In genomic region chrX:14832562-14833303, dm6 we compare ENCODE assay signal across 5 fruit fly cellular contexts.
TF ChIP-seq lines count a peak whose summit lies in the region.

Gene CG14411, plus strand, starts transcription at chrX:14832647.

- no peak for TF ChIP-seq CTCF in whole organism, embryonic (GFP tag; optimal IDR thresholded peaks at IDR 0.05; lab: Kevin White, UChicago)

TF ChIP-seq in whole organism, adult, 20 proteins besides CTCF, POLR2A, EP300 and RAD21:
- TF ChIP-seq Crg-1 (GFP tag; optimal IDR thresholded peaks at IDR 0.05; lab: Kevin White, UChicago), result no peak
- no peak for TF ChIP-seq cic (GFP tag; optimal IDR thresholded peaks at IDR 0.05; lab: Kevin White, UChicago)
- no peak for TF ChIP-seq toe (GFP tag; optimal IDR thresholded peaks at IDR 0.05; lab: Kevin White, UChicago)
- TF ChIP-seq CG5204 (GFP tag; optimal IDR thresholded peaks at IDR 0.05; lab: Kevin White, UChicago), result no peak
- TF ChIP-seq CG14711 (tag; optimal IDR thresholded peaks at IDR 0.05; lab: Kevin White, UChicago), result no peak
- no peak for TF ChIP-seq CG7045 (GFP tag; optimal IDR thresholded peaks at IDR 0.05; lab: Kevin White, UChicago)
- TF ChIP-seq Mnt (GFP tag; optimal IDR thresholded peaks at IDR 0.05; lab: Kevin White, UChicago), result peak; percentile 85
- no peak for TF ChIP-seq CG7101 (tag; optimal IDR thresholded peaks at IDR 0.05; lab: Kevin White, UChicago)
- no peak for TF ChIP-seq CG1620 (GFP tag; optimal IDR thresholded peaks at IDR 0.05; lab: Kevin White, UChicago)
- no peak for TF ChIP-seq cnc (optimal IDR thresholded peaks at IDR 0.05; lab: Kevin White, UChicago)
- no peak for TF ChIP-seq Hr96 (GFP tag; optimal IDR thresholded peaks at IDR 0.05; lab: Kevin White, UChicago)
- TF ChIP-seq ovo (GFP tag; optimal IDR thresholded peaks at IDR 0.05; lab: Kevin White, UChicago), result peak; percentile 84
- TF ChIP-seq CG12768 (GFP tag; optimal IDR thresholded peaks at IDR 0.05; lab: Kevin White, UChicago), result no peak
- no peak for TF ChIP-seq CG33017 (tag; optimal IDR thresholded peaks at IDR 0.05; lab: Kevin White, UChicago)
- TF ChIP-seq CG11617 (GFP tag; optimal IDR thresholded peaks at IDR 0.05; lab: Kevin White, UChicago), result no peak
- no peak for TF ChIP-seq Clk (GFP tag; optimal IDR thresholded peaks at IDR 0.05; lab: Kevin White, UChicago)
- peak; percentile 17 for TF ChIP-seq pad (GFP tag; optimal IDR thresholded peaks at IDR 0.05; lab: Kevin White, UChicago)
- no peak for TF ChIP-seq kay (GFP tag; lab: Kevin White, UChicago; ENCODE audit: borderline replicate concordance)
- TF ChIP-seq bab1 (GFP tag; optimal IDR thresholded peaks at IDR 0.05; lab: Kevin White, UChicago), result peak; percentile 14

TF ChIP-seq in whole organism, embryonic, 481 proteins besides CTCF, POLR2A, EP300 and RAD21 (continues in another document):
- TF ChIP-seq CG14014 (GFP tag; IDR thresholded peaks at IDR 0.05; lab: Robert Waterston, UW) (no peak), chm (GFP tag; IDR thresholded peaks at IDR 0.05; lab: Robert Waterston, UW) (no peak), inv (GFP tag; IDR thresholded peaks at IDR 0.05; lab: Robert Waterston, UW; ENCODE audit: partially characterized antibody) (no peak), Opbp (GFP tag; IDR thresholded peaks at IDR 0.05; lab: Robert Waterston, UW; ENCODE audit: partially characterized antibody) (peak; percentile 47; the same call in 1 of the 3 replicates), Scr (GFP tag; IDR thresholded peaks at IDR 0.05; lab: Robert Waterston, UW; ENCODE audit: partially characterized antibody) (no peak), hth (optimal IDR thresholded peaks at IDR 0.05; lab: Kevin White, UChicago) (no peak), MESR4 (GFP tag; optimal IDR thresholded peaks at IDR 0.05; lab: Kevin White, UChicago) (peak; percentile 74), Max (GFP tag; optimal IDR thresholded peaks at IDR 0.05; lab: Kevin White, UChicago) (no peak), her (GFP tag; optimal IDR thresholded peaks at IDR 0.05; lab: Kevin White, UChicago) (no peak), Doc2 (GFP tag; IDR thresholded peaks at IDR 0.05; lab: Robert Waterston, UW) (no peak), CG2129 (GFP tag; IDR thresholded peaks at IDR 0.05; lab: Robert Waterston, UW; ENCODE audit: partially characterized antibody) (no peak), wdn (GFP tag; IDR thresholded peaks at IDR 0.05; lab: Robert Waterston, UW) (no peak), z (GFP tag; IDR thresholded peaks at IDR 0.05; lab: Robert Waterston, UW) (no peak), TFAM (GFP tag; optimal IDR thresholded peaks at IDR 0.05; lab: Kevin White, UChicago) (no peak), pita (GFP tag; optimal IDR thresholded peaks at IDR 0.05; lab: Kevin White, UChicago) (no peak), CG11085 (GFP tag; IDR thresholded peaks at IDR 0.05; lab: Robert Waterston, UW) (no peak), Oli (tag; optimal IDR thresholded peaks at IDR 0.05; lab: Kevin White, UChicago) (no peak), CG4404 (GFP tag; IDR thresholded peaks at IDR 0.05; lab: Robert Waterston, UW) (no peak), CG17385 (GFP tag; optimal IDR thresholded peaks at IDR 0.05; lab: Kevin White, UChicago) (no peak)

TF ChIP-seq in whole organism, prepupa, 60 proteins besides CTCF, POLR2A, EP300 and RAD21:
- TF ChIP-seq svp (GFP tag; lab: Kevin White, UChicago) (peak; percentile 80), pdm3 (GFP tag; optimal IDR thresholded peaks at IDR 0.05; lab: Kevin White, UChicago) (no peak), fkh (GFP tag; optimal IDR thresholded peaks at IDR 0.05; lab: Kevin White, UChicago) (peak; percentile 20), CG11762 (GFP tag; optimal IDR thresholded peaks at IDR 0.05; lab: Kevin White, UChicago; ENCODE audit: insufficient read depth) (no peak), eg (GFP tag; IDR thresholded peaks at IDR 0.05; lab: Robert Waterston, UW) (0 out of 3 replicates have a peak, but pooled peaks have one; percentile 9), CG6854 (GFP tag; optimal IDR thresholded peaks at IDR 0.05; lab: Kevin White, UChicago) (peak; percentile 7), Eip78C (GFP tag; lab: Kevin White, UChicago) (peak; percentile 64), CG11902 (GFP tag; optimal IDR thresholded peaks at IDR 0.05; lab: Kevin White, UChicago) (no peak), esn (GFP tag; optimal IDR thresholded peaks at IDR 0.05; lab: Kevin White, UChicago) (no peak), CG8319 (GFP tag; optimal IDR thresholded peaks at IDR 0.05; lab: Kevin White, UChicago) (no peak), achi (GFP tag; optimal IDR thresholded peaks at IDR 0.05; lab: Kevin White, UChicago) (peak; percentile 43)

TF ChIP-seq in whole organism, pupa, 21 proteins besides CTCF, POLR2A, EP300 and RAD21:
- peak; percentile 61 for TF ChIP-seq CG13204 (GFP tag; optimal IDR thresholded peaks at IDR 0.05; lab: Kevin White, UChicago)
- no peak for TF ChIP-seq CG8301 (tag; optimal IDR thresholded peaks at IDR 0.05; lab: Kevin White, UChicago)
- TF ChIP-seq EcR (GFP tag; optimal IDR thresholded peaks at IDR 0.05; lab: Kevin White, UChicago), result peak; percentile 28

TF ChIP-seq in whole organism, wandering third instar larva, 38 proteins besides CTCF, POLR2A, EP300 and RAD21:
- no peak for TF ChIP-seq dmrt93B (GFP tag; optimal IDR thresholded peaks at IDR 0.05; lab: Kevin White, UChicago)
- TF ChIP-seq Sp1 (GFP tag; optimal IDR thresholded peaks at IDR 0.05; lab: Kevin White, UChicago), result no peak
- TF ChIP-seq OdsH (GFP tag; optimal IDR thresholded peaks at IDR 0.05; lab: Kevin White, UChicago), result peak; percentile 7
- TF ChIP-seq woc (GFP tag; optimal IDR thresholded peaks at IDR 0.05; lab: Kevin White, UChicago), result peak; percentile 11
- TF ChIP-seq fru (GFP tag; optimal IDR thresholded peaks at IDR 0.05; lab: Kevin White, UChicago), result no peak
